Fruit fly (Drosophila melanogaster): Measurements from ENCODE around the gene Tengl1.

DNA sequence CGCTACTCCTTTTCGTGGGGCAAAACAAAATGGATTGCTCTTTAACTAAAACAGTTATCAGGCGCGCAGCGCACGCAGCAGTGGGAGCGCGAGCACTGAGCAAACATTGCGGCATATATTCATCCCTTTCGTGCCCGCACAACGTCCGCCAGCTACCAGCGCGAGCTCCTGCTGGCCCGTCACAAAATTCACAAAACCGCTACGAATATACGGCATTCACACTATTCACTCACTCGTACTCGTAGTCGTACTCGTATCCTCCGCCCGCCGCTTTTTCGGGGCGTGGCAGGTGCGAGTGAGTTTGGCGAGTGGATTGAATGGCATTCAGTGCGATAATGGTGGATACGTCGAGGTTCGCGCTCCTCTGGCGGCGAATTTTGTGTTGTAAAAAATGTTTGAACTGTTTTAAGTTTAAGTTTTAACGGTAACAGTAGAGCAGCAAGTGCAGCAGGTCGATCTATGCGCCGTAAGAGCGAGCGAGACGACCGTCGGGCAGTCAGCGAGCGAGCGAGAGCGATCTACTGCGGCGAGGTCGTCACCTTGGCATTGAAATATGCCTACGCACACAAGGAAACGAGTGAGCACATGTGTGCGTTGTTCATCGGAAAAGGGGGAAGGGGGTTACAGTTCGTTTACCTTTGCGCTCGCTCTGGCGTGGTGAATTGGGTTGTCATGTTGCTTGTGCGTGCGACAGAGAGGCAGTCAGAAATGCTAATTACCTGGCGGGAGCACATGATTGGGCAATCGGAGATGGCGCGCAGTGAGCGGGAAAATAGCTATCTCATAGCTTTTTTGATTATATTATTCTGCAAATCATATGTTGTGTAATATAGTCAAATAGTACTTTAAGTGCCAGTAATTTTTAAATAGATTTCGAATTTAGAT is 43.6 kb downstream of the Tengl1 start:
- no peak for TF ChIP-seq psq (optimal IDR thresholded peaks at IDR 0.05)
- no peak for TF ChIP-seq insv (optimal IDR thresholded peaks at IDR 0.05)
- TF ChIP-seq ttk (optimal IDR thresholded peaks at IDR 0.05): no peak
- TF ChIP-seq h (optimal IDR thresholded peaks at IDR 0.05): no peak
- no peak for TF ChIP-seq Myc (optimal IDR thresholded peaks at IDR 0.05)
- no peak for TF ChIP-seq Sin3A (optimal IDR thresholded peaks at IDR 0.05)

Measured in Kc167 (cell line).